Worm (Caenorhabditis elegans): Measurements from ENCODE around the gene F58D2.4.

ce11 chrIV:13236485-13236884, 47.6 kb upstream of the F58D2.4 start, which contains the start of gene pwp-1:
- no peak for TF ChIP-seq him-1 (tag; optimal IDR thresholded peaks at IDR 0.05)
- no peak for TF ChIP-seq dao-5 (tag; optimal IDR thresholded peaks at IDR 0.05)
- TF ChIP-seq W03F9.2 (tag; optimal IDR thresholded peaks at IDR 0.05), result no peak

Measured in whole organism, L4/young adult.